Worm (Caenorhabditis elegans): ENCODE measurements around the gene C30G7.3.

DNA sequence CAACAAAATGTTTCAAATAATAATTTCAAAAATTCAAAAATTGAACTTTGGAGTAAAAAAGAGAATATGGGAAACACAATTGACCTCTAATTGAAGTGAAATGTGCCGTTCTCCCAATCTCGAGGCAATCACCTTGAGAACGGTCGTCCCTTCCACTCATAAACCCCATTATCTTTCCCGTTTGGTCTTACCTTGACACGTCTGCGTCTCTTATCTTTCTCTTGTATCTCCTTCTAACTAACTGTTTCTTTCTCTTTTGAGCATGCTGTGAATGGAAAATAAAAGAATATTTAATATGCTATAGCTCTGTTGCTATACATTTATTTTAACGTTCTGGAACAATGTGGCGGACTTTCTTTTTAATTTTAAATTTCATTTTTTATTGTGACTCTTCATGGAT lies 46.0 kb downstream of the C30G7.3 start, which contains the start of gene H12D21.10:
- TF ChIP-seq nhr-77 (tag; optimal IDR thresholded peaks at IDR 0.05) = no peak
- no peak for TF ChIP-seq nhr-41 (GFP tag; IDR thresholded peaks at IDR 0.05)

Measured in whole organism, L4 larva.